Worm (Caenorhabditis elegans): ENCODE data around the gene ZK669.5.

Gene ZK669.5

ce11 chrII:7900190-7900672 lies 46.4 kb downstream of the ZK669.5 start, which contains the start of gene rev-1:
rev-1 (plus strand) TSS chrII:7900622.
- TF ChIP-seq ceh-34 (tag; optimal IDR thresholded peaks at IDR 0.05) (no peak), unc-42 (tag; optimal IDR thresholded peaks at IDR 0.05) (peak; percentile 40)

All from whole organism, late embryonic.